Worm (Caenorhabditis elegans) whole organism, early embryonic: ENCODE results near the gene hsp-6.

Experiments used
- B0310.2 ChIP-seq: sonication (generic microtip); optimal IDR thresholded peaks from 2 replicates; lab custom pipeline; 2016; ENCODE audit warnings: mild to moderate bottlenecking, missing genetic modification characterization, missing compliant biosample characterization
- F13C5.2 ChIP-seq: sonication (generic microtip); optimal IDR thresholded peaks from 2 replicates; lab custom pipeline; 2017; ENCODE audit warnings: mild to moderate bottlenecking, missing genetic modification characterization, inconsistent platforms, missing compliant biosample characterization
- aly-1 ChIP-seq: sonication (generic microtip); optimal IDR thresholded peaks from 2 replicates; lab custom pipeline; 2016; ENCODE audit warnings: missing genetic modification characterization, missing compliant biosample characterization
- ama-1 ChIP-seq: fragments of 150-350 bp; optimal IDR thresholded peaks from 2 replicates; lab custom pipeline; 2014
- ceh-13 ChIP-seq: fragments of 200-800 bp; sonication (Bioruptor generic); optimal IDR thresholded peaks from 2 replicates; lab custom pipeline; 2018; ENCODE audit warnings: mild to moderate bottlenecking, missing genetic modification characterization, missing compliant biosample characterization
- ceh-36 ChIP-seq: sonication (generic microtip); optimal IDR thresholded peaks from 2 replicates; lab custom pipeline; 2016; ENCODE audit warnings: missing genetic modification characterization, inconsistent platforms, missing compliant biosample characterization
- ets-7 ChIP-seq: sonication (generic microtip); optimal IDR thresholded peaks from 2 replicates; lab custom pipeline; 2016; ENCODE audit warnings: missing genotype, missing genetic modification characterization, missing compliant biosample characterization
- flt-1 ChIP-seq: fragments of 200-800 bp; sonication (Bioruptor generic); IDR thresholded peaks from 2 replicates; pipeline ENCODE4 v1.3.6; 2022; ENCODE audit warnings: missing genetic modification characterization, missing compliant biosample characterization
- hmbx-1 ChIP-seq: sonication (generic microtip); optimal IDR thresholded peaks from 2 replicates; lab custom pipeline; 2016; ENCODE audit warnings: mild to moderate bottlenecking, missing genetic modification characterization, missing compliant biosample characterization
- hmg-4 ChIP-seq: fragments of 200-800 bp; sonication (Bioruptor generic); optimal IDR thresholded peaks from 2 replicates; lab custom pipeline; 2018; ENCODE audit warnings: mild to moderate bottlenecking, missing genetic modification characterization, missing compliant biosample characterization
- hnd-1 ChIP-seq: sonication (generic microtip); optimal IDR thresholded peaks from 2 replicates; lab custom pipeline; 2016; ENCODE audit warnings: missing genetic modification characterization, missing compliant biosample characterization
- pes-1 ChIP-seq: fragments of 200-800 bp; sonication (Bioruptor generic); IDR thresholded peaks from 2 replicates; pipeline ENCODE4 v1.3.6; 2022; ENCODE audit warnings: missing genetic modification reagents, missing genetic modification characterization, missing compliant biosample characterization
- scrt-1 ChIP-seq: fragments of 200-800 bp; sonication (Bioruptor generic); IDR thresholded peaks from 2 replicates; pipeline ENCODE4 v1.3.6; 2022; ENCODE audit warnings: missing genetic modification characterization, missing compliant biosample characterization
- sea-1 ChIP-seq: fragments of 200-800 bp; sonication (Bioruptor generic); conservative IDR thresholded peaks from 2 replicates; pipeline ENCODE4 v1.3.6; 2022; ENCODE audit warnings: missing genetic modification characterization, missing compliant biosample characterization
- tbx-11 ChIP-seq: fragments of 200-800 bp; sonication (Bioruptor generic); IDR thresholded peaks from 2 replicates; pipeline ENCODE4 v1.3.6; 2022; ENCODE audit warnings: missing genetic modification characterization, missing compliant biosample characterization
- tbx-37 ChIP-seq: fragments of 200-800 bp; sonication (Bioruptor generic); conservative IDR thresholded peaks from 2 replicates; pipeline ENCODE4 v1.3.6; 2022; ENCODE audit warnings: missing genetic modification reagents, missing genetic modification characterization, missing compliant biosample characterization
- tra-4 ChIP-seq: sonication (generic microtip); optimal IDR thresholded peaks from 2 replicates; lab custom pipeline; 2017; ENCODE audit warnings: missing genetic modification characterization, missing compliant biosample characterization

hsp-6 gene

DNA sequence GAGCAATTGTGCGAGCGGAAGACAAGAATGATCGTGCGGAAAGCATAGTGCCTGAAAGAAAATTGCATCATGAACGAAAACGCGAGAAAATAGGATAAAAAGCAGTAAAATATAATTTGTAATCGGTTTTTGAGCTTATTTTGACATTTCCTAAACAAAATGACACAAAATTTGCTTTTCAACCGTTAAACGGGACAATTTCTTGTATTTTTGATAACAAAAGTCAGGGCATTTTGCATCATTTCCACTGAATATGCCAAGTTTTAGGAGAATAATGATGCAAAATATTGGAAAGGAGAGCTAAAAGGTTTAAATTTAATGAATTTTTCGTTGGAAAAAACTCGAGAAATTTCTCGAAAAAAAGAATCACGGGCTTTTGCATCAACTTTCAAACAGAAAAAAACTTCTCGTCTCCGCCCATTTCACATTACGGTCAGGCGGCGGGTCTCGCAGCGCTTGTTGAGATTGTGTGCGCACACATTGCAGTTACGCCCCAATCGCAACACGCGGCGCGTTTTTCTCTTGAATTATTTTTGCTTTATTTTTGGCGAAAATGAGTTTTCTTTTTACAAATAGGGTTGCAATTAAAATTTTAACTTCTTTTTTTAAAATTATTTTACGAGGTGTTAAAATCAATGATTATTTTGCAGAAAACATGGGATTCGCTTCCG is at the start of gene hsp-6, which contains the start of gene C37H5.5:
Gene hsp-6 (minus strand): TSS at position 51 of the 671 bp plus-strand sequence.
Gene C37H5.5 (plus strand): TSS at position 651 of the 671 bp plus-strand sequence.
- peak; percentile 63; the same call in 1 of the 2 replicates for TF ChIP-seq pes-1 (GFP tag; lab: Robert Waterston, UW)
- TF ChIP-seq hmg-4 (GFP tag; lab: Kevin White, UChicago) = peak; percentile 25
- no peak for TF ChIP-seq hnd-1
- TF ChIP-seq hmbx-1 = no peak
- TF ChIP-seq tbx-37 (GFP tag; lab: Robert Waterston, UW) = no peak; the same call in 1 of the 2 replicates
- peak; percentile 57 for TF ChIP-seq F13C5.2 (tag; lab: Kevin White, UChicago)
- TF ChIP-seq ama-1 = no peak
- 0 out of 2 replicates have a peak, but pooled peaks have one; percentile 7 for TF ChIP-seq flt-1

DNA sequence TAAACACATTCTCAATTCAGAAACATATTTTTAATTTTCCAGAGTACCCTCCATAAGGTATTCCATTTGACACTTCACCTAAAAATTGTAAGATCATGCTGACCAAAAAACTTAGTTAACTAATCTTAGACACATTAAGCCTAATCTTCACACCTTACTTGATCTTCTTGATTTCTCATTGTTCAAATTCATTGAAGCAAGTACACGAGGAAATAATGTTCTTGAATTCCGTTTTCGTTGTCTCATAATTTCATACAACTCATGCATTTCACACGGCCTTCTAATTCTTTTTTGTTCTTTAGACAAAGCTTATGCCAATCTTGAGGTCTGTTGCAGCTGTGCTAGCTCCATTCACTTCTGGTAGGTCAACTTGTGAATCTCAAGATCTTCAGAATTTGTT is 45.4 kb upstream of the hsp-6 start, which contains the start of gene srd-33:
Gene srd-33 (plus strand): TSS at position 301 of the 400 bp plus-strand sequence.
- TF ChIP-seq tbx-11 = no peak
- TF ChIP-seq hmbx-1 = no peak
- no peak for TF ChIP-seq flt-1
- TF ChIP-seq aly-1 (tag; lab: Kevin White, UChicago) = no peak
- no peak for TF ChIP-seq ceh-36
- no peak for TF ChIP-seq hmg-4 (GFP tag; lab: Kevin White, UChicago)
- TF ChIP-seq B0310.2 (tag; lab: Kevin White, UChicago) = no peak
- no peak for TF ChIP-seq hnd-1
- TF ChIP-seq ceh-13 (GFP tag; lab: Kevin White, UChicago) = no peak
- TF ChIP-seq ama-1 = no peak
- no peak for TF ChIP-seq tbx-37 (GFP tag; lab: Robert Waterston, UW)
- TF ChIP-seq sea-1 = no peak
- TF ChIP-seq scrt-1 (GFP tag; lab: Robert Waterston, UW) = no peak
- no peak for TF ChIP-seq pes-1 (GFP tag; lab: Robert Waterston, UW)
- no peak for TF ChIP-seq tra-4 (tag; lab: Kevin White, UChicago)
- TF ChIP-seq ets-7 (tag; lab: Kevin White, UChicago) = no peak

DNA sequence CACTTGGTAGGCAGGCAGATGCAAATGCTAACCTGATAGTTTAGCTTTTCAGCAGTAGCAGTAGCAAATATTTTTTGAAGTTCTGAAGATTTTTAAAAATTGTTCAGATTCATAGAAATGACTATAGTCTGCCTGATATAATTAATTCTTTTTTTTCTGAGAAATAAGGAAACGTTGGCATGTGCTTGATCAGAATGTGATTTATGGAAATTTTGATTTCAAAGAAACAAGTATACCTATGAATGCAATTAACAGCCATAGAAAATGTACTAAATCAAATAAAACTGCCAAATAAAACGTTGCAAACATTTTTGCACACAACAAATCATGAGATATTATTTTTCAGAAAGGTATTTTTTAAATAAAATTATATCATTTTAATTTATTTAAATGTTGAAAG is 44.1 kb upstream of the hsp-6 start:
- TF ChIP-seq ceh-36 = no peak
- no peak for TF ChIP-seq flt-1
- TF ChIP-seq tbx-11 = no peak
- no peak for TF ChIP-seq scrt-1 (GFP tag; lab: Robert Waterston, UW)
- TF ChIP-seq hmg-4 (GFP tag; lab: Kevin White, UChicago) = no peak
- no peak for TF ChIP-seq B0310.2 (tag; lab: Kevin White, UChicago)

DNA sequence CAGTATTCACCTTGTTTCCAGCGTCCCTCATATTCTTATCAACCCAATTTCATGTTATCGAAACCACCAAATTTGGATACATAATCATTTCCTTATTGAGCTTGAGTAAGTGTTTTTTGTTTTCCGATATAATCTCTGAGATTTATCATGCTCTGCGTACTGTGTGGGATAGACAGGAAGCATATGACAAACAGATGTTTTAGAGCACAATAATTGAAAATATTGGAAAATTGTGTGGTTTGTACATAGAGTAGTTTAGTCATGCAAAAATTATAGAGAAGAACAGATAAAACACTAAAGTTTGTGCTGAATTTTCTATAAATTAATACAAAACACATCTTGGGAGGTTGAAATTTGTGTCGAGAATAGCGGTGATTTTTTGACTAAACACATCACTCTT is 42.1 kb upstream of the hsp-6 start:
- TF ChIP-seq tbx-11 (no peak), ets-7 (tag; lab: Kevin White, UChicago) (no peak), ceh-13 (GFP tag; lab: Kevin White, UChicago) (no peak), tbx-37 (GFP tag; lab: Robert Waterston, UW) (no peak), hnd-1 (no peak), aly-1 (tag; lab: Kevin White, UChicago) (no peak), hmg-4 (GFP tag; lab: Kevin White, UChicago) (no peak), pes-1 (GFP tag; lab: Robert Waterston, UW) (no peak), sea-1 (no peak), ceh-36 (no peak), tra-4 (tag; lab: Kevin White, UChicago) (no peak), ama-1 (no peak), hmbx-1 (no peak)

DNA sequence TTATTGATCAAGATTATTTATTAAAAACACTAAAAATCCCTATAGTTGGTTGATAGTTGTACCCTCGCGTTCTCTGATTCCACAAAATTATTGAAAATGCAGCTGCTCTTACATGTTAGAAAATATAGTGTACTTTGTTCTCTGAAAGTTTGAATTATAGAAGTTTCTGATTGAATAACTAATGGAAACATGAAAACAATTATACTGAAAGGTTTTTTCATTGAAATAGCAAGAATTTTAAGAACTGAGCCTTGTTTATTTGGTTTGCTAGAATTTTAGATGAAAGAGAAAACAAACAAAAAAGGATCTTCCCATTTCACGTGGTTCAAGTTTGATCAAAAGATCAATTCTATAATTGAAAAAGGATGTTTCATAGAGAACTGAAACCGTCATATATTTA is 41.0 kb upstream of the hsp-6 start:
- no peak for TF ChIP-seq sea-1

DNA sequence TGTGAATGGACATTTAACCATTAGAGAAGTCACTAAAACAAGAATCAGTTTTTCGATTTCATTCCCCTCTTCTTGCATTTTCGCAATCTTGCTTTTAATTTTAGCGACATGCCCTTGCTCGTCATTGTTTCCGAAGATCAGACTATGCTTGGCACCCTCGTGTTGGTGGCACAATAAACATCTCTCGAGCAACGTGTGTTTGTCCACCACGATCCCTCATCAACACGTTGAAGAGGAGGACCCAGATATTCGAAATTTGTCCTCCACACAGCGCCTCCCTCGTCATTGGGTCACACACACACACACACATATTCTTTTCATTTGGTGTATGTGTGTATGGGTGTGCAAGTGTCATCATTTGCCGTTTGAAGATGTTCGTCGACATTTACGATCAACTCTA is 38.8 kb upstream of the hsp-6 start, which contains the start of gene srd-32:
Gene srd-32 (plus strand): TSS at position 301 of the 400 bp plus-strand sequence.
- TF ChIP-seq tbx-37 (GFP tag; lab: Robert Waterston, UW) = no peak
- no peak for TF ChIP-seq hmg-4 (GFP tag; lab: Kevin White, UChicago)
- no peak for TF ChIP-seq hnd-1
- TF ChIP-seq tbx-11 = no peak
- no peak for TF ChIP-seq aly-1 (tag; lab: Kevin White, UChicago)
- TF ChIP-seq F13C5.2 (tag; lab: Kevin White, UChicago) = no peak
- no peak for TF ChIP-seq ceh-13 (GFP tag; lab: Kevin White, UChicago)
- no peak for TF ChIP-seq pes-1 (GFP tag; lab: Robert Waterston, UW)
- TF ChIP-seq tra-4 (tag; lab: Kevin White, UChicago) = no peak
- TF ChIP-seq B0310.2 (tag; lab: Kevin White, UChicago) = no peak
- no peak for TF ChIP-seq flt-1
- TF ChIP-seq ceh-36 = no peak
- no peak for TF ChIP-seq scrt-1 (GFP tag; lab: Robert Waterston, UW)
- TF ChIP-seq sea-1 = no peak
- no peak for TF ChIP-seq hmbx-1
- no peak for TF ChIP-seq ets-7 (tag; lab: Kevin White, UChicago)

DNA sequence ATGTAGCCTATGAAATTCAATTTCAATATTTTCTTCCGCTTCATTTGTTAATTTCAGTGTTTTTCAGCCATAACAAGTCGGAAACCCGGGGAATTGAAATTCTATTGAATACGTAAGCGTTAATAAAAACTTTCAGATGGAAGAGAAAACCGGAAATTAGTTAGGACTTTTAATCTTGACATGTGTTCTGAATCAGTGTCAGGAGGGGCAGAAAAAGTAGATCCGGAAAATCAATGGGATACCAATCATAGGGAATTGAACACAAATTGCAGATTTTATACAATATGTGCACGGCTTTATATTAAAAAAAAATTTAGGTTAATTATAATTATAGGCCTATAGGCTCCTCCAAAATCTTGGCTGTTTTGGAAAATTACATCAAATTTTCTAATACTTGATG is 37.8 kb upstream of the hsp-6 start:
- TF ChIP-seq aly-1 (tag; lab: Kevin White, UChicago) (no peak), tbx-11 (no peak), tra-4 (tag; lab: Kevin White, UChicago) (no peak), ama-1 (no peak), hnd-1 (no peak), ceh-13 (GFP tag; lab: Kevin White, UChicago) (no peak), tbx-37 (GFP tag; lab: Robert Waterston, UW) (no peak), B0310.2 (tag; lab: Kevin White, UChicago) (no peak), ceh-36 (no peak), hmbx-1 (no peak)

DNA sequence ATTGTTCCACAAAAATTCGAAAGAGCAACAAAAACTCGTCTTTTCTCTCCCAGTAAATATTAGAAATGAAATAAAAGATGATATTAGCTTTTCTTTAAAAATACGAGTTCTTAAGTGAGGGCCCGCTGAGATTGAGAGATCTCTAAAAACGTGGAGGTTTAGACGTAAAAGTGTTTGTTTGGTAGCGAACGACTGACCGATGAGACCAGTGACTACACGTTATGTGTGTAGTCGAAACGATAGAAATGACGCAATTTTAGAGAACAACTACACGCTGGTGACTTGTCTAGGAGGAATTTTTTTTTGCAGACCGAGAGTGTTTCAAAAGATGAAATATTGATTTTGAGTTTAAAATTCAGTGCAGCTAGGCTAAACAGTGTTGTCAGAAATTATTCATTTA is 36.2 kb upstream of the hsp-6 start, which contains the start of gene C37H5.13:
Gene C37H5.13 (minus strand): TSS at position 229 of the 400 bp plus-strand sequence.
- TF ChIP-seq tbx-37 (GFP tag; lab: Robert Waterston, UW) (no peak), scrt-1 (GFP tag; lab: Robert Waterston, UW) (no peak), ama-1 (no peak), sea-1 (no peak), tbx-11 (no peak), ets-7 (tag; lab: Kevin White, UChicago) (no peak), B0310.2 (tag; lab: Kevin White, UChicago) (no peak), tra-4 (tag; lab: Kevin White, UChicago) (no peak), hmbx-1 (no peak), hnd-1 (no peak), flt-1 (no peak), pes-1 (GFP tag; lab: Robert Waterston, UW) (no peak)
